Fruit fly (Drosophila melanogaster) whole organism, pupa: ENCODE results near the gene mRpS18A.

Experiments
- CG10348 ChIP-seq: fragments of 200-800 bp; sonication (Bioruptor generic); IDR thresholded peaks from 2 replicates; pipeline ENCODE4 v1.3.6; 2022; ENCODE audit warnings: missing biosample characterization, missing genetic modification characterization
- CG12605 ChIP-seq: fragments of 200-800 bp; sonication (Bioruptor generic); IDR thresholded peaks from 2 replicates; pipeline ENCODE4 v1.3.6; 2022; ENCODE audit warnings: missing biosample characterization, missing genetic modification characterization
- CG13204 ChIP-seq: fragments of 200-800 bp; sonication (Bioruptor generic); optimal IDR thresholded peaks from 2 replicates; lab custom pipeline; 2018; ENCODE audit warnings: missing biosample characterization, mild to moderate bottlenecking, missing genetic modification characterization, moderate library complexity
- CG14655 ChIP-seq: fragments of 200-800 bp; sonication (Bioruptor generic); optimal IDR thresholded peaks from 3 replicates; lab custom pipeline; 2017; ENCODE audit warnings: mild to moderate bottlenecking, missing biosample characterization, missing genetic modification reagents, missing genetic modification characterization
- CG17806 ChIP-seq: fragments of 200-800 bp; sonication (Bioruptor generic); optimal IDR thresholded peaks from 2 replicates; lab custom pipeline; 2018; ENCODE audit warnings: missing biosample characterization, mild to moderate bottlenecking, missing genetic modification characterization, moderate library complexity
- CG4496 ChIP-seq: fragments of 200-800 bp; sonication (Bioruptor generic); IDR thresholded peaks from 3 replicates; pipeline ENCODE4 v1.3.6; 2022; ENCODE audit warnings: missing biosample characterization, missing genetic modification characterization
- CG8159 ChIP-seq: fragments of 200-800 bp; sonication (Bioruptor generic); optimal IDR thresholded peaks from 3 replicates; lab custom pipeline; 2018; ENCODE audit warnings: missing biosample characterization, mild to moderate bottlenecking, missing genetic modification characterization, moderate library complexity
- CG8301 ChIP-seq: fragments of 200-800 bp; sonication (Bioruptor generic); optimal IDR thresholded peaks from 2 replicates; lab custom pipeline; 2018; ENCODE audit warnings: missing biosample characterization, mild to moderate bottlenecking, missing genetic modification characterization
- D1 ChIP-seq: fragments of 200-800 bp; sonication (Bioruptor generic); optimal IDR thresholded peaks from 2 replicates; lab custom pipeline; 2018; ENCODE audit warnings: missing biosample characterization, mild to moderate bottlenecking, missing genetic modification characterization, moderate library complexity
- EcR ChIP-seq: fragments of 200-800 bp; sonication (Bioruptor generic); optimal IDR thresholded peaks from 3 replicates; lab custom pipeline; 2019; ENCODE audit warnings: missing biosample characterization, missing genetic modification characterization, mild to moderate bottlenecking, moderate library complexity, missing genetic modification reagents
- Ets98B ChIP-seq: fragments of 200-800 bp; sonication (Bioruptor generic); IDR thresholded peaks from 2 replicates; pipeline ENCODE4 v1.3.6; 2022; ENCODE audit warnings: missing biosample characterization, missing genetic modification characterization
- Pif1B ChIP-seq: fragments of 200-800 bp; sonication (Bioruptor generic); optimal IDR thresholded peaks from 3 replicates; lab custom pipeline; 2016; ENCODE audit warnings: missing biosample characterization, missing genetic modification characterization
- Snoo ChIP-seq: fragments of 200-800 bp; sonication (Bioruptor generic); optimal IDR thresholded peaks from 3 replicates; lab custom pipeline; 2017; ENCODE audit warnings: missing biosample characterization, mild to moderate bottlenecking, missing genetic modification characterization, inconsistent platforms

dm6 chr3R:8528862-8529261 is 33.5 kb downstream of the mRpS18A start, which contains the start of gene CG11741:
- TF ChIP-seq Snoo (tag; lab: Kevin White, UChicago) (no peak), Ets98B (no peak), CG10348 (GFP tag; lab: Robert Waterston, UW) (no peak), CG8301 (tag; lab: Kevin White, UChicago) (no peak), CG17806 (tag; lab: Kevin White, UChicago) (no peak), CG4496 (no peak), Pif1B (GFP tag; lab: Kevin White, UChicago) (no peak), EcR (GFP tag; lab: Kevin White, UChicago) (no peak), D1 (tag; lab: Kevin White, UChicago) (no peak), CG8159 (tag; lab: Kevin White, UChicago) (no peak), CG12605 (GFP tag; lab: Robert Waterston, UW) (no peak), CG14655 (GFP tag; lab: Kevin White, UChicago) (no peak), CG13204 (GFP tag; lab: Kevin White, UChicago) (no peak)
